Worm (Caenorhabditis elegans) whole organism, midembryonic: ENCODE measurements around the gene pqn-73.

Experiments
- T22C8.4 ChIP-seq: fragments of 200-800 bp; sonication (Bioruptor generic); IDR thresholded peaks from 2 replicates; pipeline ENCODE4 v1.3.6; 2022; ENCODE audit warnings: missing genetic modification characterization, missing compliant biosample characterization
- cog-1 ChIP-seq: sonication (generic microtip); optimal IDR thresholded peaks from 2 replicates; lab custom pipeline; 2016; ENCODE audit warnings: missing genetic modification characterization, missing compliant biosample characterization
- flt-1 ChIP-seq: fragments of 200-800 bp; sonication (Bioruptor generic); IDR thresholded peaks from 2 replicates; pipeline ENCODE4 v1.3.6; 2022; ENCODE audit warnings: missing genetic modification characterization, missing compliant biosample characterization
- klf-2 ChIP-seq: fragments of 200-800 bp; sonication (Bioruptor generic); conservative IDR thresholded peaks from 2 replicates; pipeline ENCODE4 v1.3.6; 2022; ENCODE audit warnings: missing genetic modification reagents, missing genetic modification characterization, missing compliant biosample characterization
- med-1 ChIP-seq: sonication (generic microtip); optimal IDR thresholded peaks from 2 replicates; lab custom pipeline; 2017; ENCODE audit warnings: missing genetic modification characterization, mild to moderate bottlenecking, missing compliant biosample characterization, antibody characterized with exemption, missing genetic modification reagents; ENCODE audit not compliant: insufficient read depth
- ref-1 ChIP-seq: fragments of 200-800 bp; sonication (Bioruptor generic); conservative IDR thresholded peaks from 2 replicates; pipeline ENCODE4 v1.3.6; 2022; ENCODE audit warnings: missing genetic modification reagents, missing genetic modification characterization, missing compliant biosample characterization
- ztf-23 ChIP-seq: fragments of 200-800 bp; sonication (Bioruptor generic); IDR thresholded peaks from 2 replicates; pipeline ENCODE4 v1.3.6; 2022; ENCODE audit warnings: missing genetic modification reagents, missing genetic modification characterization, missing compliant biosample characterization
- ztf-29 ChIP-seq: fragments of 200-800 bp; sonication (Bioruptor generic); IDR thresholded peaks from 2 replicates; pipeline ENCODE4 v1.3.6; 2022; ENCODE audit warnings: missing genetic modification reagents, missing genetic modification characterization, missing compliant biosample characterization

DNA sequence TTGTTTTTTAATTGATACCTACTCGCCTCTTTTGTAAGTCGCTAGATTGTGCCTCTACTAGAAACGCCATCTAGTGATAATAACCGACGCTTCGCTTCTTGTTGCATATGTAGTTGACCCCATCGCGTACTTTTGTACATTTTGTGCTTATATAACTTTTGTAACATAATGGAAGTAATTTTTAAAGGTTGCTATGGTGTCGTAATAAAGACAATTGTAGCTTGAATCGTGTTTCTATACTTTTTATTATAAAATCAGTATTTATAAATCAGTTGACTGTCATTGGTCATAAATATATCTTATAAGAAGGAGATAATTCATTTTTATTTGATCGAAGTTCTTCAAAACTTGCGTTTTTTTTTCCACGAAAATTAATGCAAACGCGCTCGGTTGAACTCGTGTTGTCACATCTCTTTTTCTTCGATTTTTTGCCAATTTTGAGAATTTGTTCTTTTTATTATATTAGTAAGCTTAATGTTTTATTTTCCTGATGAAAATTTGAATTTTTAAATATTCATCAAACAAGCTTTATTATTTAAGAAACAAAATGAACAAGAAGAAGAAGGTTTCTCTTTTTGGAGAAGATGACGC, 37.1 kb downstream of the pqn-73 start, which contains the start of gene F54C9.9:
- TF ChIP-seq med-1 (GFP tag; lab: Kevin White, UChicago), result no peak
- TF ChIP-seq ztf-29 (GFP tag; lab: Robert Waterston, UW), result no peak
- no peak for TF ChIP-seq cog-1 (tag; lab: Kevin White, UChicago)
- TF ChIP-seq klf-2, result no peak
- no peak for TF ChIP-seq ztf-23 (GFP tag; lab: Robert Waterston, UW)
- TF ChIP-seq T22C8.4 (GFP tag; lab: Robert Waterston, UW), result no peak
- TF ChIP-seq flt-1 (GFP tag; lab: Robert Waterston, UW), result no peak
- no peak for TF ChIP-seq ref-1 (GFP tag; lab: Robert Waterston, UW)
